Fruit fly (Drosophila melanogaster) whole organism, prepupa: ENCODE measurements around the gene Pgant8.

Experiments used
- CG4318 ChIP-seq: fragments of 200-800 bp; sonication (Bioruptor generic); optimal IDR thresholded peaks from 3 replicates; lab custom pipeline; 2017; ENCODE audit warnings: missing biosample characterization, mild to moderate bottlenecking, missing genetic modification characterization
- CG8119 ChIP-seq: fragments of 200-800 bp; sonication (Bioruptor generic); IDR thresholded peaks from 3 replicates; pipeline ENCODE4 v1.3.6; 2022; ENCODE audit warnings: missing biosample characterization, missing genetic modification characterization
- CG8319 ChIP-seq: fragments of 200-800 bp; sonication (Bioruptor generic); optimal IDR thresholded peaks from 3 replicates; lab custom pipeline; 2016; ENCODE audit warnings: missing biosample characterization, missing genetic modification characterization
- Gug ChIP-seq: fragments of 200-800 bp; sonication (Bioruptor generic); IDR thresholded peaks from 2 replicates; pipeline ENCODE4 v1.3.6; 2022; ENCODE audit warnings: missing biosample characterization, missing genetic modification characterization
- spab ChIP-seq: fragments of 200-800 bp; sonication (Bioruptor generic); optimal IDR thresholded peaks from 2 replicates; lab custom pipeline; 2017; ENCODE audit warnings: missing biosample characterization, mild to moderate bottlenecking, missing genetic modification characterization, missing genetic modification reagents

DNA sequence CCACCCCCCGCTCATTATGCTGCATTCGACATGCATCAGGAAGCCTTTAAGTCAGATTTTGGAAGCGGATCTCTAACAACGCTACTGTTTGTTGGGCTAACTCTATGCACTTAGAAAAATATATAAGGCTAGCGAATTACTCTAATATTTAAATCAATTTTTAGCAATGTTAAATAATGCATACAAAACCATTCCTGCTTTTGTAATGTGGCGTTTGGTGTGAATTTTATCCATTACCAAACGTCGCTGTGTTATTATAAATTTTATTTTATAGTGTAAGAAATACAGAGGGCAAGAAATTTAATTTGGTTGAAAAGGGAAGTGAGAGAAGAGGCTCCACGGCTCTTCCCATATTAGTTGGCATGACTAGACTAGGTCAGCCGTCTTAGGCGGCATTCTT, 10.9 kb upstream of the Pgant8 start:
- TF ChIP-seq spab (GFP tag; lab: Kevin White, UChicago) (no peak), CG8319 (GFP tag; lab: Kevin White, UChicago) (no peak), Gug (GFP tag; lab: Robert Waterston, UW) (no peak), CG8119 (GFP tag; lab: Robert Waterston, UW) (no peak), CG4318 (GFP tag; lab: Kevin White, UChicago) (no peak)
